Fruit fly (Drosophila melanogaster) whole organism, embryonic: Measurements from ENCODE around the gene Taf10.

Experiments used
- Aef1 ChIP-seq: fragments of 200-800 bp; sonication (Bioruptor generic); IDR thresholded peaks from 3 replicates; pipeline ENCODE4 v1.3.6; 2022; ENCODE audit warnings: missing biosample characterization, missing genetic modification characterization
- Atf-2 ChIP-seq: fragments of 200-800 bp; sonication (Bioruptor generic); optimal IDR thresholded peaks from 2 replicates; lab custom pipeline; 2016; ENCODE audit warnings: missing biosample characterization, missing genetic modification characterization
- B-H2 ChIP-seq: fragments of 200-800 bp; sonication (Bioruptor generic); optimal IDR thresholded peaks from 2 replicates; lab custom pipeline; 2018; ENCODE audit warnings: missing biosample characterization, mild to moderate bottlenecking, missing genetic modification characterization
- Bdp1 ChIP-seq: fragments of 200-800 bp; sonication (Bioruptor generic); optimal IDR thresholded peaks from 3 replicates; lab custom pipeline; 2016; ENCODE audit warnings: missing biosample characterization, missing genetic modification characterization
- BtbVII ChIP-seq: fragments of 200-800 bp; sonication (Bioruptor generic); optimal IDR thresholded peaks from 3 replicates; lab custom pipeline; 2017; ENCODE audit warnings: missing biosample characterization, mild to moderate bottlenecking, missing genetic modification characterization
- CG10267 ChIP-seq: fragments of 200-800 bp; sonication (Bioruptor generic); optimal IDR thresholded peaks from 2 replicates; lab custom pipeline; 2018; ENCODE audit warnings: missing biosample characterization, mild to moderate bottlenecking, missing genetic modification characterization, moderate library complexity
- CG10654 ChIP-seq: fragments of 200-800 bp; sonication (Bioruptor generic); optimal IDR thresholded peaks from 2 replicates; lab custom pipeline; 2016; ENCODE audit warnings: missing biosample characterization, missing genetic modification characterization
- CG10979 ChIP-seq: fragments of 200-800 bp; sonication (Bioruptor generic); optimal IDR thresholded peaks from 2 replicates; lab custom pipeline; 2018; ENCODE audit warnings: missing biosample characterization, mild to moderate bottlenecking, missing genetic modification characterization, moderate library complexity
- CG12769 ChIP-seq: fragments of 200-800 bp; sonication (Bioruptor generic); optimal IDR thresholded peaks from 2 replicates; lab custom pipeline; 2019; ENCODE audit warnings: missing biosample characterization, mild to moderate bottlenecking, missing genetic modification characterization, moderate library complexity
- CG13424 ChIP-seq: fragments of 200-800 bp; sonication (Bioruptor generic); optimal IDR thresholded peaks from 2 replicates; lab custom pipeline; 2019; ENCODE audit warnings: missing biosample characterization, mild to moderate bottlenecking, missing genetic modification characterization, moderate library complexity
- CG14050 ChIP-seq: fragments of 200-800 bp; sonication (Bioruptor generic); IDR thresholded peaks from 3 replicates; pipeline ENCODE4 v1.3.6; 2022; ENCODE audit warnings: missing biosample characterization, missing genetic modification characterization
- CG15514 ChIP-seq: fragments of 200-800 bp; sonication (Bioruptor generic); optimal IDR thresholded peaks from 3 replicates; lab custom pipeline; 2017; ENCODE audit warnings: missing biosample characterization, missing genetic modification characterization, mild to moderate bottlenecking, moderate library complexity, missing genetic modification reagents
- CG1603 ChIP-seq: fragments of 200-800 bp; sonication (Bioruptor generic); optimal IDR thresholded peaks from 2 replicates; lab custom pipeline; 2019; ENCODE audit warnings: missing biosample characterization, mild to moderate bottlenecking, missing genetic modification characterization, moderate library complexity
- CG16815 ChIP-seq: fragments of 200-800 bp; sonication (Bioruptor generic); optimal IDR thresholded peaks from 3 replicates; lab custom pipeline; 2017; ENCODE audit warnings: missing biosample characterization, mild to moderate bottlenecking, missing genetic modification characterization
- CG17829 ChIP-seq: fragments of 200-800 bp; optimal IDR thresholded peaks from 2 replicates; lab custom pipeline; 2019; ENCODE audit warnings: missing biosample characterization, mild to moderate bottlenecking, missing genetic modification characterization, moderate library complexity
- CG1792 ChIP-seq: fragments of 200-800 bp; sonication (Bioruptor generic); optimal IDR thresholded peaks from 2 replicates; lab custom pipeline; 2016; ENCODE audit warnings: missing biosample characterization, missing genetic modification characterization
- CG2202 ChIP-seq: fragments of 200-800 bp; sonication (Bioruptor generic); optimal IDR thresholded peaks from 2 replicates; lab custom pipeline; 2018; ENCODE audit warnings: missing biosample characterization, mild to moderate bottlenecking, missing genetic modification characterization
- CG2678 ChIP-seq: fragments of 200-800 bp; sonication (Bioruptor generic); optimal IDR thresholded peaks from 3 replicates; lab custom pipeline; 2019; ENCODE audit warnings: missing biosample characterization, mild to moderate bottlenecking, missing genetic modification characterization, moderate library complexity
- CG33557 ChIP-seq: fragments of 200-800 bp; sonication (Bioruptor generic); optimal IDR thresholded peaks from 2 replicates; lab custom pipeline; 2019; ENCODE audit warnings: missing biosample characterization, mild to moderate bottlenecking, missing genetic modification characterization, moderate library complexity
- CG3995 ChIP-seq: fragments of 200-800 bp; sonication (Bioruptor generic); optimal IDR thresholded peaks from 3 replicates; lab custom pipeline; 2016; ENCODE audit warnings: missing biosample characterization, missing genetic modification characterization
- CG6254 ChIP-seq: fragments of 200-800 bp; sonication (Bioruptor generic); optimal IDR thresholded peaks from 3 replicates; lab custom pipeline; 2017; ENCODE audit warnings: mild to moderate bottlenecking, missing biosample characterization, missing genetic modification reagents, missing genetic modification characterization
- CG8281 ChIP-seq: fragments of 200-800 bp; sonication (Bioruptor generic); optimal IDR thresholded peaks from 2 replicates; lab custom pipeline; 2018; ENCODE audit warnings: missing biosample characterization, mild to moderate bottlenecking, missing genetic modification characterization, moderate library complexity
- CG9215 ChIP-seq: fragments of 200-800 bp; sonication (Bioruptor generic); IDR thresholded peaks from 2 replicates; pipeline ENCODE4 v1.3.6; 2022; ENCODE audit warnings: missing biosample characterization, missing genetic modification characterization
- CG9797 ChIP-seq: fragments of 200-800 bp; sonication (Bioruptor generic); optimal IDR thresholded peaks from 3 replicates; lab custom pipeline; 2018; ENCODE audit warnings: missing biosample characterization, mild to moderate bottlenecking, missing genetic modification characterization
- CHES-1-like ChIP-seq: fragments of 200-800 bp; sonication (Bioruptor generic); optimal IDR thresholded peaks from 2 replicates; lab custom pipeline; 2016; ENCODE audit warnings: missing biosample characterization, missing genetic modification characterization
- Dek ChIP-seq: fragments of 200-800 bp; sonication (Bioruptor generic); optimal IDR thresholded peaks from 3 replicates; lab custom pipeline; 2019; ENCODE audit warnings: missing biosample characterization, mild to moderate bottlenecking, missing genetic modification characterization, moderate library complexity
- Doc3 ChIP-seq: fragments of 200-800 bp; sonication (Bioruptor generic); IDR thresholded peaks from 3 replicates; pipeline ENCODE4 v1.3.6; 2022; ENCODE audit warnings: missing biosample characterization, missing genetic modification characterization; ENCODE audit not compliant: partially characterized antibody
- Gug ChIP-seq: fragments of 200-800 bp; sonication (Bioruptor generic); IDR thresholded peaks from 4 replicates; pipeline ENCODE4 v1.3.6; 2022; ENCODE audit warnings: missing biosample characterization, missing genetic modification characterization
- H15 ChIP-seq: fragments of 200-800 bp; sonication (Bioruptor generic); IDR thresholded peaks from 3 replicates; pipeline ENCODE4 v1.3.6; 2022; ENCODE audit warnings: missing biosample characterization, missing genetic modification characterization
- HLH54F ChIP-seq: fragments of 200-800 bp; sonication (Bioruptor generic); optimal IDR thresholded peaks from 3 replicates; lab custom pipeline; 2016; ENCODE audit warnings: missing biosample characterization, missing genetic modification characterization
- HLHmδ ChIP-seq: fragments of 200-800 bp; sonication (Bioruptor generic); optimal IDR thresholded peaks from 2 replicates; lab custom pipeline; 2018; ENCODE audit warnings: missing biosample characterization, mild to moderate bottlenecking, missing genetic modification characterization, moderate library complexity
- Mad ChIP-seq: fragments of 200-800 bp; sonication (Bioruptor generic); optimal IDR thresholded peaks from 2 replicates; lab custom pipeline; 2016; ENCODE audit warnings: missing biosample characterization, missing genetic modification characterization
- Myb ChIP-seq: fragments of 200-800 bp; sonication (Bioruptor generic); optimal IDR thresholded peaks from 2 replicates; lab custom pipeline; 2016; ENCODE audit warnings: missing biosample characterization, missing genetic modification characterization
- Sry-β ChIP-seq: fragments of 200-800 bp; sonication (Bioruptor generic); optimal IDR thresholded peaks from 2 replicates; lab custom pipeline; 2018; ENCODE audit warnings: missing biosample characterization, mild to moderate bottlenecking, missing genetic modification characterization, moderate library complexity
- az2 ChIP-seq: fragments of 200-800 bp; sonication (Bioruptor generic); optimal IDR thresholded peaks from 3 replicates; lab custom pipeline; 2016; ENCODE audit warnings: missing biosample characterization, missing genetic modification characterization
- chinmo ChIP-seq: fragments of 200-800 bp; sonication (Bioruptor generic); IDR thresholded peaks from 4 replicates; pipeline ENCODE4 v1.3.6; 2022; ENCODE audit warnings: missing biosample characterization, missing genetic modification characterization; ENCODE audit not compliant: partially characterized antibody
- hbn ChIP-seq: fragments of 200-800 bp; sonication (Bioruptor generic); IDR thresholded peaks from 2 replicates; pipeline ENCODE4 v1.3.6; 2022; ENCODE audit warnings: missing biosample characterization, missing genetic modification characterization; ENCODE audit not compliant: partially characterized antibody
- lola ChIP-seq, 3 experiments: fragments of >200 bp in 2 of 3; fragments of 200-800 bp in 1 of 3; sonication (Bioruptor generic) in 1 of 3; optimal IDR thresholded peaks; 2 replicates each; lab custom pipeline; 2017 to 2019; ENCODE audit warnings: missing biosample characterization in 3 of 3, missing genetic modification characterization in 3 of 3, mild to moderate bottlenecking in 1 of 3, moderate library complexity in 1 of 3
- onecut ChIP-seq: fragments of 200-800 bp; sonication (Bioruptor generic); IDR thresholded peaks from 2 replicates; pipeline ENCODE4 v1.3.6; 2022; ENCODE audit warnings: missing biosample characterization, missing genetic modification characterization
- pum ChIP-seq: fragments of 200-800 bp; sonication (Bioruptor generic); optimal IDR thresholded peaks from 2 replicates; lab custom pipeline; 2016; ENCODE audit warnings: missing biosample characterization, missing genetic modification characterization
- ranshi ChIP-seq: fragments of 200-800 bp; sonication (Bioruptor generic); IDR thresholded peaks from 2 replicates; pipeline ENCODE4 v1.3.6; 2022; ENCODE audit warnings: missing biosample characterization, missing genetic modification characterization
- sc ChIP-seq, 3 experiments: fragments of >200 bp in 2 of 3; fragments of 200-800 bp in 1 of 3; sonication (Bioruptor generic) in 1 of 3; optimal IDR thresholded peaks; 2 replicates in 2 of 3; 3 replicates in 1 of 3; lab custom pipeline; 2017; ENCODE audit warnings: mild to moderate bottlenecking in 1 of 3, missing biosample characterization in 1 of 3, missing genetic modification characterization in 1 of 3, missing genetic modification reagents in 1 of 3
- sens-2 ChIP-seq: fragments of 200-800 bp; sonication (Bioruptor generic); IDR thresholded peaks from 2 replicates; pipeline ENCODE4 v1.3.6; 2022; ENCODE audit warnings: missing biosample characterization, missing genetic modification characterization
- shn ChIP-seq: fragments of 200-800 bp; sonication (Bioruptor generic); optimal IDR thresholded peaks from 3 replicates; lab custom pipeline; 2016; ENCODE audit warnings: missing biosample characterization, missing genetic modification characterization
- sob ChIP-seq: fragments of 200-800 bp; sonication (Bioruptor generic); IDR thresholded peaks from 2 replicates; pipeline ENCODE4 v1.3.6; 2022; ENCODE audit warnings: missing biosample characterization, missing genetic modification characterization
- vfl ChIP-seq: fragments of 200-800 bp; sonication (Bioruptor generic); optimal IDR thresholded peaks from 2 replicates; lab custom pipeline; 2016; ENCODE audit warnings: missing biosample characterization, missing genetic modification characterization
- zen2 ChIP-seq: fragments of 200-800 bp; sonication (Bioruptor generic); IDR thresholded peaks from 3 replicates; pipeline ENCODE4 v1.3.6; 2022; ENCODE audit warnings: missing biosample characterization, missing genetic modification characterization; ENCODE audit not compliant: partially characterized antibody
- zf30C ChIP-seq: fragments of 200-800 bp; sonication (Bioruptor generic); optimal IDR thresholded peaks from 3 replicates; lab custom pipeline; 2018; ENCODE audit warnings: missing biosample characterization, mild to moderate bottlenecking, missing genetic modification characterization

Gene Taf10

DNA sequence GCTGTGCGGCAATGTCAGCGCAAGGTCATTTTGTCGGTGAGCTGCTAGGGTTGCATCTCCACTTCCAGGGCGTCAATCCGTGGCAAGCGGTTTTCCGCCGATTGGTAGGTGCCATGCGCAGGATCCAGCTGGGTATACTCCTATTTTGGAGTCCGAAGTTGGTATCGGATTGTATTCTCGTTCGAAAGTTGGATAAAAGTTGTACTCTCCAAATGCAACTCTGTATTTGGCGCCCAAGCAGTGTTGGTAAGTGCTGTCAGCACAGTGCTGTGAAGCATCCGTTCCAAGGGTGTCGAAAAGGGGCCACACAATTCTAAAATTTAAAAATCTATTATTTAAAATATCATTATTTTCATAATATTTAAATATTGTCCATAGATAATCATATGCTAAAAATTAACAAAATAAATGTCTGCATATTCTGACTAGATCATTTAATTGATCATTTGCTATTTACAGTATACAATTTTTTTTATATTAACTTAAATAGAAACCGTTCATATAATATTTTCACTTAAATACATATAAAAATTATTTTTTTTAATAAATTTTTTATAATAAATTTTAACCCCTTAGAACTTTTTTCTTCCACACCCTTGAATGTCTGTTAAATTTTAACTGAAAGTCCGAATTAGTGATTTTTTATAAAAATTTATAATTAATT lies 19.1 kb upstream of the Taf10 start (continued):
- TF ChIP-seq Sry-β (GFP tag; lab: Kevin White, UChicago) (peak; percentile 68), zf30C (GFP tag; lab: Kevin White, UChicago) (peak; percentile 40), CG14050 (peak; percentile 75; the same call in 2 of the 3 replicates), az2 (peak; percentile 86), HLH54F (GFP tag; lab: Kevin White, UChicago) (peak; percentile 85), CG1603 (peak; percentile 85), CG15514 (peak; percentile 93), chinmo (0 out of 4 replicates have a peak, but pooled peaks have one; percentile 1), Dek (peak; percentile 87), shn (peak; percentile 72), CG2678 (tag; lab: Kevin White, UChicago) (peak; percentile 94), CG9797 (peak; percentile 39), Aef1 (peak; percentile 79), hbn (peak; percentile 17; the same call in 1 of the 2 replicates), sob (peak; percentile 93), CG16815 (peak; percentile 76), lola (GFP tag; optimal IDR thresholded peaks at IDR 0.05; lab: Kevin White, UChicago) (peak in 1 of 3 experiments; percentile 80), CHES-1-like (GFP tag; lab: Kevin White, UChicago) (peak; percentile 83), sc (optimal IDR thresholded peaks at IDR 0.05; lab: Kevin White, UChicago) (no peak), sc (GFP tag; optimal IDR thresholded peaks at IDR 0.05; lab: Kevin White, UChicago) (peak; percentile 67), B-H2 (GFP tag; lab: Kevin White, UChicago) (peak; percentile 95), CG10979 (tag; lab: Kevin White, UChicago) (peak; percentile 81), onecut (GFP tag; lab: Robert Waterston, UW) (peak; percentile 76), H15 (peak; percentile 77), Atf-2 (peak; percentile 64), CG2202 (tag; lab: Kevin White, UChicago) (peak; percentile 47), Gug (GFP tag; lab: Robert Waterston, UW) (peak; percentile 92), Mad (GFP tag; lab: Kevin White, UChicago) (peak; percentile 81), CG10267 (tag; lab: Kevin White, UChicago) (peak; percentile 96), CG13424 (peak; percentile 91), CG9215 (GFP tag; lab: Robert Waterston, UW) (peak; percentile 88), CG8281 (tag; lab: Kevin White, UChicago) (peak; percentile 52), vfl (GFP tag; lab: Kevin White, UChicago) (peak; percentile 83), CG1792 (GFP tag; lab: Kevin White, UChicago) (peak; percentile 74), Myb (GFP tag; lab: Kevin White, UChicago) (peak; percentile 79), BtbVII (GFP tag; lab: Kevin White, UChicago) (peak; percentile 81), CG33557 (peak; percentile 67), pum (peak; percentile 71), sens-2 (GFP tag; lab: Robert Waterston, UW) (no peak; the same call in 1 of the 2 replicates), CG6254 (GFP tag; lab: Kevin White, UChicago) (no peak), CG10654 (GFP tag; lab: Kevin White, UChicago) (peak; percentile 87), ranshi (peak; percentile 83), HLHmδ (GFP tag; lab: Kevin White, UChicago) (peak; percentile 43), zen2 (GFP tag; lab: Robert Waterston, UW) (no peak; the same call in 2 of the 3 replicates), CG17829 (tag; lab: Kevin White, UChicago) (peak; percentile 93), CG12769 (no peak), Bdp1 (GFP tag; lab: Kevin White, UChicago) (peak; percentile 74), Doc3 (GFP tag; lab: Robert Waterston, UW) (no peak), CG3995 (GFP tag; lab: Kevin White, UChicago) (peak; percentile 69)
